Worm (Caenorhabditis elegans): ENCODE data around the gene C06A1.6.

- peak; percentile 27 for TF ChIP-seq ztf-18 (tag; optimal IDR thresholded peaks at IDR 0.05)
- no peak for TF ChIP-seq nhr-179 (tag; optimal IDR thresholded peaks at IDR 0.05)
- no peak for TF ChIP-seq ama-1 (optimal IDR thresholded peaks at IDR 0.05)
- TF ChIP-seq ama-1 (GFP tag; optimal IDR thresholded peaks at IDR 0.05), result no peak
- TF ChIP-seq nhr-90 (tag; optimal IDR thresholded peaks at IDR 0.05), result peak; percentile 30
- no peak for TF ChIP-seq dpl-1 (GFP tag; optimal IDR thresholded peaks at IDR 0.05)
- no peak for TF ChIP-seq ceh-79 (tag; optimal IDR thresholded peaks at IDR 0.05)
- no peak for TF ChIP-seq sdz-38 (tag; optimal IDR thresholded peaks at IDR 0.05)
- TF ChIP-seq sea-2 (GFP tag; IDR thresholded peaks at IDR 0.05), result no peak
- TF ChIP-seq repo-1 (tag; optimal IDR thresholded peaks at IDR 0.05), result no peak
- TF ChIP-seq efl-1 (GFP tag; optimal IDR thresholded peaks at IDR 0.05), result no peak
- TF ChIP-seq pha-4 (tag; optimal IDR thresholded peaks at IDR 0.05), result no peak
These were observed 36.8 kb downstream of the C06A1.6 start, which contains the start of gene mab-10 for ce11 chrII:10527649-10528134.

Measured in whole organism, young adult.